Worm (Caenorhabditis elegans) whole organism, L4 larva: Measurements from ENCODE around the gene F38B6.3.
A peak's percentile ranks its signal among the peaks of the same experiment; 100 is the strongest.

Experiments used
- F37D6.2 ChIP-seq: sonication (generic microtip); optimal IDR thresholded peaks from 2 replicates; lab custom pipeline; 2016; ENCODE audit warnings: mild to moderate bottlenecking, missing genetic modification characterization, missing compliant biosample characterization
- T20F7.1 ChIP-seq: fragments of 200-800 bp; sonication (Bioruptor generic); optimal IDR thresholded peaks from 2 replicates; lab custom pipeline; 2018; ENCODE audit warnings: mild to moderate bottlenecking, missing genetic modification characterization, missing compliant biosample characterization
- Y5F2A.4 ChIP-seq: fragments of 200-800 bp; sonication (Bioruptor generic); optimal IDR thresholded peaks from 2 replicates; lab custom pipeline; 2018; ENCODE audit warnings: mild to moderate bottlenecking, missing genetic modification characterization, missing compliant biosample characterization
- Y75B8A.6 ChIP-seq: fragments of 200-800 bp; sonication (Bioruptor generic); IDR thresholded peaks from 2 replicates; pipeline ENCODE4 v1.3.6; 2022; ENCODE audit warnings: missing genetic modification reagents, missing genetic modification characterization, missing compliant biosample characterization
- aha-1 ChIP-seq: fragments of 150-350 bp; peaks from one replicate; lab custom pipeline; 2014; ENCODE audit warnings: missing biosample characterization, missing genetic modification characterization
- ceh-44 ChIP-seq: fragments of 200-800 bp; sonication (Bioruptor generic); IDR thresholded peaks from 2 replicates; pipeline ENCODE4 v1.3.6; 2022; ENCODE audit warnings: missing genetic modification reagents, missing genetic modification characterization, missing compliant biosample characterization
- ceh-82 ChIP-seq: sonication (generic microtip); optimal IDR thresholded peaks from 2 replicates; lab custom pipeline; 2017; ENCODE audit warnings: missing biosample characterization, missing genetic modification characterization
- ctbp-1 ChIP-seq: fragments of 200-800 bp; sonication (Bioruptor generic); IDR thresholded peaks from 2 replicates; pipeline ENCODE4 v1.3.6; 2022; ENCODE audit warnings: missing genetic modification reagents, missing genetic modification characterization, missing compliant biosample characterization
- daf-16 ChIP-seq, 3 experiments: sonication (generic microtip); optimal IDR thresholded peaks; 2 replicates each; lab custom pipeline; 2016 to 2017; ENCODE audit warnings: missing genetic modification characterization in 3 of 3, missing genetic modification reagents in 3 of 3, mild to moderate bottlenecking in 2 of 3, missing compliant biosample characterization in 2 of 3, missing biosample characterization in 1 of 3, moderate library complexity in 1 of 3
- dmd-9 ChIP-seq: fragments of 200-800 bp; sonication (Bioruptor generic); IDR thresholded peaks from 2 replicates; pipeline ENCODE4 v1.3.6; 2022; ENCODE audit warnings: missing genetic modification reagents, missing genetic modification characterization, missing compliant biosample characterization
- dve-1 ChIP-seq: sonication (generic microtip); optimal IDR thresholded peaks from 2 replicates; lab custom pipeline; 2017; ENCODE audit warnings: antibody characterized with exemption, mild to moderate bottlenecking, missing genetic modification characterization, missing compliant biosample characterization; ENCODE audit not compliant: insufficient read depth
- fkh-10 ChIP-seq: fragments of 150-350 bp; optimal IDR thresholded peaks from 2 replicates; lab custom pipeline; 2014; ENCODE audit warnings: missing biosample characterization, missing genetic modification reagents, missing genetic modification characterization
- fos-1 ChIP-seq: fragments of 150-350 bp; optimal IDR thresholded peaks from 2 replicates; lab custom pipeline; 2014; ENCODE audit warnings: missing biosample characterization, missing genetic modification characterization
- hlh-11 ChIP-seq: fragments of 200-800 bp; sonication (Bioruptor generic); optimal IDR thresholded peaks from 2 replicates; lab custom pipeline; 2018; ENCODE audit warnings: mild to moderate bottlenecking, missing genetic modification characterization, missing compliant biosample characterization
- hlh-30 ChIP-seq: sonication (generic microtip); optimal IDR thresholded peaks from 2 replicates; lab custom pipeline; 2017; ENCODE audit warnings: antibody characterized with exemption, mild to moderate bottlenecking, missing genetic modification characterization, missing compliant biosample characterization; ENCODE audit not compliant: insufficient read depth
- lsy-2 ChIP-seq, 2 experiments: fragments of 150-350 bp in 1 of 2; sonication (generic microtip) in 1 of 2; optimal IDR thresholded peaks; 2 replicates each; lab custom pipeline; 2014 to 2017; ENCODE audit warnings: missing biosample characterization in 2 of 2, missing genetic modification characterization in 2 of 2
- mxl-3 ChIP-seq: fragments of 200-800 bp; sonication (Bioruptor generic); optimal IDR thresholded peaks from 2 replicates; lab custom pipeline; 2018; ENCODE audit warnings: mild to moderate bottlenecking, missing genetic modification characterization, missing compliant biosample characterization
- nhr-111 ChIP-seq: fragments of 200-800 bp; sonication (Bioruptor generic); optimal IDR thresholded peaks from 2 replicates; lab custom pipeline; 2018; ENCODE audit warnings: mild to moderate bottlenecking, missing genetic modification characterization, missing compliant biosample characterization
- nhr-237 ChIP-seq: sonication (generic microtip); optimal IDR thresholded peaks from 2 replicates; lab custom pipeline; 2017; ENCODE audit warnings: missing biosample characterization, missing genetic modification characterization
- nhr-48 ChIP-seq: sonication (generic microtip); optimal IDR thresholded peaks from 2 replicates; lab custom pipeline; 2016; ENCODE audit warnings: mild to moderate bottlenecking, missing genetic modification characterization, missing compliant biosample characterization
- nhr-6 ChIP-seq: fragments of 150-350 bp; optimal IDR thresholded peaks from 2 replicates; lab custom pipeline; 2014; ENCODE audit warnings: missing biosample characterization, missing genetic modification characterization
- nhr-76 ChIP-seq: fragments of 150-350 bp; optimal IDR thresholded peaks from 2 replicates; lab custom pipeline; 2014; ENCODE audit warnings: missing biosample characterization, missing genetic modification characterization
- nhr-77 ChIP-seq: fragments of 150-350 bp; optimal IDR thresholded peaks from 2 replicates; lab custom pipeline; 2014; ENCODE audit warnings: missing biosample characterization, missing genetic modification characterization
- php-3 ChIP-seq: fragments of 200-800 bp; sonication (Bioruptor generic); IDR thresholded peaks from 2 replicates; pipeline ENCODE4 v1.3.6; 2022; ENCODE audit warnings: missing genetic modification reagents, missing genetic modification characterization, missing compliant biosample characterization
- rbr-2 ChIP-seq: sonication (generic microtip); optimal IDR thresholded peaks from 2 replicates; lab custom pipeline; 2016; ENCODE audit warnings: missing genotype, missing genetic modification characterization, missing compliant biosample characterization
- set-16 ChIP-seq: fragments of 200-800 bp; sonication (Bioruptor generic); IDR thresholded peaks from 2 replicates; pipeline ENCODE4 v1.3.6; 2022; ENCODE audit warnings: missing genetic modification reagents, missing genetic modification characterization, missing compliant biosample characterization
- skn-1 ChIP-seq: fragments of 150-350 bp; optimal IDR thresholded peaks from 2 replicates; lab custom pipeline; 2014; ENCODE audit warnings: missing biosample characterization, missing genetic modification characterization
- tag-97 ChIP-seq: fragments of 200-800 bp; sonication (Bioruptor generic); IDR thresholded peaks from 2 replicates; pipeline ENCODE4 v1.3.6; 2022; ENCODE audit warnings: missing genetic modification characterization, missing compliant biosample characterization
- tra-1 ChIP-seq: fragments of 200-800 bp; sonication (Bioruptor generic); IDR thresholded peaks from 2 replicates; pipeline ENCODE4 v1.3.6; 2022; ENCODE audit warnings: missing genetic modification reagents, missing genetic modification characterization, missing compliant biosample characterization
- unc-39 ChIP-seq: sonication (generic microtip); optimal IDR thresholded peaks from 2 replicates; lab custom pipeline; 2017; ENCODE audit warnings: missing biosample characterization, missing genetic modification characterization
- vab-7 ChIP-seq: fragments of 200-800 bp; sonication (Bioruptor generic); IDR thresholded peaks from 2 replicates; pipeline ENCODE4 v1.3.6; 2022; ENCODE audit warnings: missing genetic modification reagents, missing genetic modification characterization, missing compliant biosample characterization
- zip-11 ChIP-seq: fragments of 200-800 bp; sonication (Bioruptor generic); IDR thresholded peaks from 2 replicates; pipeline ENCODE4 v1.3.6; 2022; ENCODE audit warnings: missing genetic modification characterization, missing compliant biosample characterization
- ztf-11 ChIP-seq: fragments of 150-350 bp; optimal IDR thresholded peaks from 2 replicates; lab custom pipeline; 2014; ENCODE audit warnings: missing biosample characterization, missing genetic modification characterization

Gene F38B6.3

DNA sequence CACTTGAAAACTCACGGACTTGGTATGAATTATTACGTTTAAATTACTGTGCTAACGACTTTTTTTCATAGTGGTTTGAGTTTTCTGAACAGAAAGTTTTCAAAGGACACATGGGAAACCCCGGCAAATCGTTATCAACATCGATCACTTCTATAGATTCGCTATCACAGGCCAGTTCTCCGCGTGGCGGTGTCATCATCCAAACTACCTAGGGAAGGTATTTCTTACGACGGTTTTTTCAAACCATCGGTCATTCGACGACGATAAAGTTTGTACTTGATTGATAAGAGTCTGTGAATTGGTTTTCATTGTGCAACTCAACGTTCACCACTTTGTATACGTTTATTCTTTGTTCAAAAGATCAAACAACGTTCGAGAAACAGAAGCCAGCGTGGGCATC, 51.1 kb downstream of the F38B6.3 start (continued):
- TF ChIP-seq Y5F2A.4 (GFP tag; lab: Kevin White, UChicago) (no peak), nhr-48 (tag; lab: Kevin White, UChicago) (peak; percentile 78), ctbp-1 (GFP tag; lab: Robert Waterston, UW) (no peak), ceh-82 (tag; lab: Kevin White, UChicago) (no peak), nhr-6 (tag; lab: Kevin White, UChicago) (no peak), hlh-30 (tag; lab: Kevin White, UChicago) (peak; percentile 72), php-3 (GFP tag; lab: Robert Waterston, UW) (peak; percentile 74), zip-11 (GFP tag; lab: Robert Waterston, UW) (no peak), ztf-11 (tag; lab: Kevin White, UChicago) (no peak), dve-1 (tag; lab: Kevin White, UChicago) (peak; percentile 86), nhr-76 (tag; lab: Kevin White, UChicago) (no peak), nhr-77 (tag; lab: Kevin White, UChicago) (peak; percentile 52), daf-16 (GFP tag; optimal IDR thresholded peaks at IDR 0.05; lab: Kevin White, UChicago) (no peak), daf-16 (tag; optimal IDR thresholded peaks at IDR 0.05; lab: Kevin White, UChicago) (peak; percentile 80), skn-1 (no peak), mxl-3 (GFP tag; lab: Kevin White, UChicago) (peak; percentile 88), tag-97 (GFP tag; lab: Robert Waterston, UW) (no peak), lsy-2 (tag; optimal IDR thresholded peaks at IDR 0.05; lab: Kevin White, UChicago) (peak in 1 of 2 experiments; percentile 3)

DNA sequence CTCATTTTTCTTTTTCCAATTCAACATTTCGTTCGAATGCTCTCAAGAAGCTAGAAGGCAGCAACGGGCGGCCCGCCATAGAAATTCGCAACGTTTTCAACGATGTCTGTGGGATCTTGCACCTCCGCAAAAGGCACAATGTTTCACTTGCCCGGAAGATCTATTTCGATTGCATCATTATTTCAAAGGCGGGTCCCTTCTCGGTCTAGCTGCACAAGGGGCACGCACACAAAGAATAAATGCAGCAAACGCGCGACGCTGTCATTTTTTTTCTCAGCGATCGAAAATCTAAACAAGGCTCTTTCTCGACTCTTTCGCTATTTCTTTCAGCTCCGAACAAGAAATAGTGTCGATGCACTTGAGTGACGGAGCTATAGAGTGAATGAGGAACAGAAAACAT, 51.5 kb downstream of the F38B6.3 start:
- no peak for TF ChIP-seq tra-1 (GFP tag; lab: Robert Waterston, UW)
- peak; percentile 5; the same call in 1 of the 2 replicates for TF ChIP-seq set-16 (GFP tag; lab: Robert Waterston, UW)
- TF ChIP-seq ceh-44 = no peak
- TF ChIP-seq nhr-237 (tag; lab: Kevin White, UChicago) = no peak
- TF ChIP-seq hlh-11 (tag; lab: Kevin White, UChicago) = no peak
- TF ChIP-seq ceh-82 (tag; lab: Kevin White, UChicago) = no peak
- no peak for TF ChIP-seq T20F7.1 (GFP tag; lab: Kevin White, UChicago)
- TF ChIP-seq dmd-9 (GFP tag; lab: Robert Waterston, UW) = no peak
- TF ChIP-seq unc-39 (tag; lab: Kevin White, UChicago) = peak; percentile 10
- TF ChIP-seq vab-7 (GFP tag; lab: Robert Waterston, UW) = peak; percentile 18; the same call in 1 of the 2 replicates
- TF ChIP-seq aha-1 (tag; lab: Kevin White, UChicago) = peak; percentile 84
- peak; percentile 79 for TF ChIP-seq fkh-10 (GFP tag; lab: Kevin White, UChicago)
- no peak for TF ChIP-seq dve-1 (tag; lab: Kevin White, UChicago)
- no peak for TF ChIP-seq nhr-111 (GFP tag; lab: Kevin White, UChicago)
- TF ChIP-seq F37D6.2 (tag; lab: Kevin White, UChicago) = peak; percentile 3
- TF ChIP-seq fos-1 (tag; lab: Kevin White, UChicago) = no peak
- TF ChIP-seq skn-1 = no peak
- TF ChIP-seq rbr-2 (tag; lab: Kevin White, UChicago) = peak; percentile 42
- TF ChIP-seq Y75B8A.6 (GFP tag; lab: Robert Waterston, UW) = no peak
